Fruit fly (Drosophila melanogaster): ENCODE data around the gene Reepl1.
"Not testable (repeated sequence)": the region's sequence is repeated elsewhere in the genome, so short reads cannot be mapped to it uniquely, and the experiment has no call there.

The Reepl1 gene

dm6 chrX:11599589-11599988 is 27.1 kb downstream of the Reepl1 start, which contains the start of gene rho-4:
Gene rho-4 (plus strand): TSS chrX:11599838.
- TF ChIP-seq psq, CG8478, Dll (optimal IDR thresholded peaks at IDR 0.05): not testable (repeated sequence)

dm6 chrX:11600795-11601358 is 28.4 kb downstream of the Reepl1 start:
- no peak for TF ChIP-seq CG8478 (optimal IDR thresholded peaks at IDR 0.05)
- TF ChIP-seq usp (GFP tag; optimal IDR thresholded peaks at IDR 0.05): no peak
- TF ChIP-seq pan (optimal IDR thresholded peaks at IDR 0.05): no peak
- TF ChIP-seq EcR (GFP tag; optimal IDR thresholded peaks at IDR 0.05): no peak
- no peak for TF ChIP-seq Dll (optimal IDR thresholded peaks at IDR 0.05)
- no peak for TF ChIP-seq psq (optimal IDR thresholded peaks at IDR 0.05)

dm6 chrX:11601408-11601807 is 28.9 kb downstream of the Reepl1 start:
- TF ChIP-seq usp (GFP tag; optimal IDR thresholded peaks at IDR 0.05) (no peak), Dll (optimal IDR thresholded peaks at IDR 0.05) (no peak), CG8478 (optimal IDR thresholded peaks at IDR 0.05) (no peak), psq (optimal IDR thresholded peaks at IDR 0.05) (no peak), pan (optimal IDR thresholded peaks at IDR 0.05) (no peak), EcR (GFP tag; optimal IDR thresholded peaks at IDR 0.05) (no peak)

- TF ChIP-seq psq (optimal IDR thresholded peaks at IDR 0.05) (no peak), Dll (optimal IDR thresholded peaks at IDR 0.05) (no peak), CG8478 (optimal IDR thresholded peaks at IDR 0.05) (no peak), pan (optimal IDR thresholded peaks at IDR 0.05) (no peak), EcR (GFP tag; optimal IDR thresholded peaks at IDR 0.05) (no peak), usp (GFP tag; optimal IDR thresholded peaks at IDR 0.05) (no peak)
Observed at dm6 chrX:11604094-11604493, 31.6 kb downstream of the Reepl1 start, which contains the start of gene CG2533. Gene CG2533 (minus strand): TSS chrX:11604194.

dm6 chrX:11611056-11611644 is 38.6 kb downstream of the Reepl1 start:
- TF ChIP-seq EcR (GFP tag; optimal IDR thresholded peaks at IDR 0.05) (no peak), usp (GFP tag; optimal IDR thresholded peaks at IDR 0.05) (no peak), pan (optimal IDR thresholded peaks at IDR 0.05) (no peak), psq (optimal IDR thresholded peaks at IDR 0.05) (no peak), CG8478 (optimal IDR thresholded peaks at IDR 0.05) (no peak), Dll (optimal IDR thresholded peaks at IDR 0.05) (no peak)

dm6 chrX:11611645-11612079 is 39.2 kb downstream of the Reepl1 start, which contains the start of the genes CG2247 and CG1703:
Gene CG2247 (minus strand): TSS chrX:11611652.
Gene CG1703 (plus strand): TSS chrX:11611927.
- no peak for TF ChIP-seq psq (optimal IDR thresholded peaks at IDR 0.05)

dm6 chrX:11615652-11616495 is 43.4 kb downstream of the Reepl1 start, which contains the start of the genes RPA3 and Met:
Gene RPA3 (minus strand): TSS chrX:11615840.
Gene Met (plus strand): TSS chrX:11616124.
- TF ChIP-seq psq (optimal IDR thresholded peaks at IDR 0.05): no peak
- TF ChIP-seq Dll (optimal IDR thresholded peaks at IDR 0.05): no peak
- TF ChIP-seq usp (GFP tag; optimal IDR thresholded peaks at IDR 0.05): no peak

dm6 chrX:11616496-11616952 is 44.0 kb downstream of the Reepl1 start:
- TF ChIP-seq Dll (optimal IDR thresholded peaks at IDR 0.05) (no peak), psq (optimal IDR thresholded peaks at IDR 0.05) (no peak), usp (GFP tag; optimal IDR thresholded peaks at IDR 0.05) (no peak), pan (optimal IDR thresholded peaks at IDR 0.05) (no peak)

- TF ChIP-seq EcR (GFP tag; optimal IDR thresholded peaks at IDR 0.05) (no peak), psq (optimal IDR thresholded peaks at IDR 0.05) (no peak), CG8478 (optimal IDR thresholded peaks at IDR 0.05) (no peak), usp (GFP tag; optimal IDR thresholded peaks at IDR 0.05) (no peak), pan (optimal IDR thresholded peaks at IDR 0.05) (no peak), Dll (optimal IDR thresholded peaks at IDR 0.05) (no peak)
Observed at dm6 chrX:11619617-11620016, 47.1 kb downstream of the Reepl1 start.

dm6 chrX:11620527-11620926 is 48.0 kb downstream of the Reepl1 start:
- no peak for TF ChIP-seq EcR (GFP tag; optimal IDR thresholded peaks at IDR 0.05)
- TF ChIP-seq psq (optimal IDR thresholded peaks at IDR 0.05): no peak
- TF ChIP-seq usp (GFP tag; optimal IDR thresholded peaks at IDR 0.05): no peak
- TF ChIP-seq pan (optimal IDR thresholded peaks at IDR 0.05): no peak
- no peak for TF ChIP-seq CG8478 (optimal IDR thresholded peaks at IDR 0.05)
- no peak for TF ChIP-seq Dll (optimal IDR thresholded peaks at IDR 0.05)

- TF ChIP-seq psq (optimal IDR thresholded peaks at IDR 0.05) (no peak), usp (GFP tag; optimal IDR thresholded peaks at IDR 0.05) (no peak), EcR (GFP tag; optimal IDR thresholded peaks at IDR 0.05) (no peak), Dll (optimal IDR thresholded peaks at IDR 0.05) (no peak), CG8478 (optimal IDR thresholded peaks at IDR 0.05) (no peak), pan (optimal IDR thresholded peaks at IDR 0.05) (no peak)
Observed at dm6 chrX:11621315-11621865, 48.9 kb downstream of the Reepl1 start.

Data from whole organism.